Worm (Caenorhabditis elegans) whole organism, early embryonic: ENCODE data around the gene famh-136.
A peak's percentile ranks its signal among the peaks of the same experiment; 100 is the strongest.

Source experiments
- B0310.2 ChIP-seq: sonication (generic microtip); optimal IDR thresholded peaks from 2 replicates; lab custom pipeline; 2016; ENCODE audit warnings: mild to moderate bottlenecking, missing genetic modification characterization, missing compliant biosample characterization
- F13C5.2 ChIP-seq: sonication (generic microtip); optimal IDR thresholded peaks from 2 replicates; lab custom pipeline; 2017; ENCODE audit warnings: mild to moderate bottlenecking, missing genetic modification characterization, inconsistent platforms, missing compliant biosample characterization
- aly-1 ChIP-seq: sonication (generic microtip); optimal IDR thresholded peaks from 2 replicates; lab custom pipeline; 2016; ENCODE audit warnings: missing genetic modification characterization, missing compliant biosample characterization
- ama-1 ChIP-seq: fragments of 150-350 bp; optimal IDR thresholded peaks from 2 replicates; lab custom pipeline; 2014
- ceh-13 ChIP-seq: fragments of 200-800 bp; sonication (Bioruptor generic); optimal IDR thresholded peaks from 2 replicates; lab custom pipeline; 2018; ENCODE audit warnings: mild to moderate bottlenecking, missing genetic modification characterization, missing compliant biosample characterization
- ceh-36 ChIP-seq: sonication (generic microtip); optimal IDR thresholded peaks from 2 replicates; lab custom pipeline; 2016; ENCODE audit warnings: missing genetic modification characterization, inconsistent platforms, missing compliant biosample characterization
- ets-7 ChIP-seq: sonication (generic microtip); optimal IDR thresholded peaks from 2 replicates; lab custom pipeline; 2016; ENCODE audit warnings: missing genotype, missing genetic modification characterization, missing compliant biosample characterization
- flt-1 ChIP-seq: fragments of 200-800 bp; sonication (Bioruptor generic); IDR thresholded peaks from 2 replicates; pipeline ENCODE4 v1.3.6; 2022; ENCODE audit warnings: missing genetic modification characterization, missing compliant biosample characterization
- hmbx-1 ChIP-seq: sonication (generic microtip); optimal IDR thresholded peaks from 2 replicates; lab custom pipeline; 2016; ENCODE audit warnings: mild to moderate bottlenecking, missing genetic modification characterization, missing compliant biosample characterization
- hmg-4 ChIP-seq: fragments of 200-800 bp; sonication (Bioruptor generic); optimal IDR thresholded peaks from 2 replicates; lab custom pipeline; 2018; ENCODE audit warnings: mild to moderate bottlenecking, missing genetic modification characterization, missing compliant biosample characterization
- hnd-1 ChIP-seq: sonication (generic microtip); optimal IDR thresholded peaks from 2 replicates; lab custom pipeline; 2016; ENCODE audit warnings: missing genetic modification characterization, missing compliant biosample characterization
- pes-1 ChIP-seq: fragments of 200-800 bp; sonication (Bioruptor generic); IDR thresholded peaks from 2 replicates; pipeline ENCODE4 v1.3.6; 2022; ENCODE audit warnings: missing genetic modification reagents, missing genetic modification characterization, missing compliant biosample characterization
- scrt-1 ChIP-seq: fragments of 200-800 bp; sonication (Bioruptor generic); IDR thresholded peaks from 2 replicates; pipeline ENCODE4 v1.3.6; 2022; ENCODE audit warnings: missing genetic modification characterization, missing compliant biosample characterization
- sea-1 ChIP-seq: fragments of 200-800 bp; sonication (Bioruptor generic); conservative IDR thresholded peaks from 2 replicates; pipeline ENCODE4 v1.3.6; 2022; ENCODE audit warnings: missing genetic modification characterization, missing compliant biosample characterization
- tbx-11 ChIP-seq: fragments of 200-800 bp; sonication (Bioruptor generic); IDR thresholded peaks from 2 replicates; pipeline ENCODE4 v1.3.6; 2022; ENCODE audit warnings: missing genetic modification characterization, missing compliant biosample characterization
- tbx-37 ChIP-seq: fragments of 200-800 bp; sonication (Bioruptor generic); conservative IDR thresholded peaks from 2 replicates; pipeline ENCODE4 v1.3.6; 2022; ENCODE audit warnings: missing genetic modification reagents, missing genetic modification characterization, missing compliant biosample characterization
- tra-4 ChIP-seq: sonication (generic microtip); optimal IDR thresholded peaks from 2 replicates; lab custom pipeline; 2017; ENCODE audit warnings: missing genetic modification characterization, missing compliant biosample characterization

famh-136 gene

ce11 chrIII:8887184-8887801 lies at the start of gene famh-136:
TSS of gene famh-136 (plus strand) at chrIII:8887751.
- TF ChIP-seq tbx-11 (GFP tag; lab: Robert Waterston, UW) = 0 out of 2 replicates have a peak, but pooled peaks have one; percentile 12
- TF ChIP-seq pes-1 (GFP tag; lab: Robert Waterston, UW) = peak; percentile 67
- TF ChIP-seq scrt-1 (GFP tag; lab: Robert Waterston, UW) = peak; percentile 57; the same call in 1 of the 2 replicates
- TF ChIP-seq ceh-13 (GFP tag; lab: Kevin White, UChicago) = no peak
- peak; percentile 12 for TF ChIP-seq ceh-36
- TF ChIP-seq aly-1 = no peak
- 0 out of 2 replicates have a peak, but pooled peaks have one; percentile 33 for TF ChIP-seq flt-1 (GFP tag; lab: Robert Waterston, UW)
- TF ChIP-seq F13C5.2 (tag; lab: Kevin White, UChicago) = peak; percentile 79

- TF ChIP-seq ets-7 (tag; lab: Kevin White, UChicago) = no peak
- no peak for TF ChIP-seq F13C5.2 (tag; lab: Kevin White, UChicago)
- no peak for TF ChIP-seq hnd-1 (tag; lab: Kevin White, UChicago)
- no peak for TF ChIP-seq scrt-1 (GFP tag; lab: Robert Waterston, UW)
- TF ChIP-seq tra-4 (tag; lab: Kevin White, UChicago) = no peak
- no peak for TF ChIP-seq ceh-13 (GFP tag; lab: Kevin White, UChicago)
- no peak for TF ChIP-seq pes-1 (GFP tag; lab: Robert Waterston, UW)
- no peak for TF ChIP-seq ceh-36
These were observed 49.5 kb upstream of the famh-136 start, which contains the start of gene F44E2.4 for ce11 chrIII:8838075-8838474. TSS of gene F44E2.4 (minus strand) at chrIII:8838424.

ce11 chrIII:8839813-8840212 lies 47.7 kb upstream of the famh-136 start:
- no peak for TF ChIP-seq tbx-37
- no peak for TF ChIP-seq ets-7 (tag; lab: Kevin White, UChicago)
- TF ChIP-seq ceh-13 (GFP tag; lab: Kevin White, UChicago) = no peak
- peak; percentile 18 for TF ChIP-seq hmg-4
- TF ChIP-seq F13C5.2 (tag; lab: Kevin White, UChicago) = no peak

- TF ChIP-seq hnd-1 (tag; lab: Kevin White, UChicago) = no peak
These were observed 43.4 kb upstream of the famh-136 start for ce11 chrIII:8844137-8844536.

ce11 chrIII:8845114-8845513 lies 42.4 kb upstream of the famh-136 start, which contains the start of gene F44E2.6:
TSS of gene F44E2.6 (minus strand) at chrIII:8845214.
- TF ChIP-seq ets-7 (tag; lab: Kevin White, UChicago) (no peak), flt-1 (GFP tag; lab: Robert Waterston, UW) (no peak), ceh-13 (GFP tag; lab: Kevin White, UChicago) (no peak), tbx-37 (no peak), ceh-36 (no peak), hmbx-1 (tag; lab: Kevin White, UChicago) (no peak), F13C5.2 (tag; lab: Kevin White, UChicago) (no peak), pes-1 (GFP tag; lab: Robert Waterston, UW) (no peak), B0310.2 (no peak), tbx-11 (GFP tag; lab: Robert Waterston, UW) (no peak), scrt-1 (GFP tag; lab: Robert Waterston, UW) (no peak), aly-1 (no peak), sea-1 (GFP tag; lab: Robert Waterston, UW) (no peak), tra-4 (tag; lab: Kevin White, UChicago) (no peak), ama-1 (lab: Kevin White, UChicago) (no peak)

ce11 chrIII:8847722-8848121 lies 39.8 kb upstream of the famh-136 start:
- TF ChIP-seq flt-1 (GFP tag; lab: Robert Waterston, UW) = no peak
- TF ChIP-seq pes-1 (GFP tag; lab: Robert Waterston, UW) = no peak
- TF ChIP-seq ceh-36 = no peak
- no peak for TF ChIP-seq ama-1 (lab: Kevin White, UChicago)
- TF ChIP-seq aly-1 = no peak
- no peak for TF ChIP-seq sea-1 (GFP tag; lab: Robert Waterston, UW)
- TF ChIP-seq tra-4 (tag; lab: Kevin White, UChicago) = no peak

- TF ChIP-seq flt-1 (GFP tag; lab: Robert Waterston, UW) (no peak), ceh-36 (no peak), F13C5.2 (tag; lab: Kevin White, UChicago) (no peak), hnd-1 (tag; lab: Kevin White, UChicago) (no peak), tbx-37 (no peak), aly-1 (no peak), pes-1 (GFP tag; lab: Robert Waterston, UW) (no peak), scrt-1 (GFP tag; lab: Robert Waterston, UW) (no peak), sea-1 (GFP tag; lab: Robert Waterston, UW) (no peak), hmbx-1 (tag; lab: Kevin White, UChicago) (no peak), ama-1 (lab: Kevin White, UChicago) (no peak), tra-4 (tag; lab: Kevin White, UChicago) (no peak), ceh-13 (GFP tag; lab: Kevin White, UChicago) (no peak), hmg-4 (no peak), B0310.2 (no peak), tbx-11 (GFP tag; lab: Robert Waterston, UW) (no peak), ets-7 (tag; lab: Kevin White, UChicago) (no peak)
These were observed 39.2 kb upstream of the famh-136 start, which contains the start of gene F44E2.7 for ce11 chrIII:8848372-8848771. TSS of gene F44E2.7 (minus strand) at chrIII:8848472.

- TF ChIP-seq hmbx-1 (tag; lab: Kevin White, UChicago) (no peak), ets-7 (tag; lab: Kevin White, UChicago) (no peak), F13C5.2 (tag; lab: Kevin White, UChicago) (no peak), ceh-13 (GFP tag; lab: Kevin White, UChicago) (no peak), ceh-36 (no peak), scrt-1 (GFP tag; lab: Robert Waterston, UW) (no peak), hnd-1 (tag; lab: Kevin White, UChicago) (no peak), tbx-37 (no peak), ama-1 (lab: Kevin White, UChicago) (no peak), sea-1 (GFP tag; lab: Robert Waterston, UW) (no peak), hmg-4 (no peak), aly-1 (no peak), flt-1 (GFP tag; lab: Robert Waterston, UW) (no peak)
These were observed 38.0 kb upstream of the famh-136 start, which contains the start of gene F44E2.8 for ce11 chrIII:8849507-8849906. TSS of gene F44E2.8 (minus strand) at chrIII:8849877.
